Fruit fly (Drosophila melanogaster) whole organism, prepupa: ENCODE results near the gene dco.

Experiments used
- CG15336 ChIP-seq: fragments of 200-800 bp; sonication (Bioruptor generic); IDR thresholded peaks from 2 replicates; pipeline ENCODE4 v1.3.6; 2022; ENCODE audit warnings: missing biosample characterization, missing genetic modification characterization
- CG34406 ChIP-seq: fragments of 200-800 bp; sonication (Bioruptor generic); optimal IDR thresholded peaks from 3 replicates; lab custom pipeline; 2016; ENCODE audit warnings: missing biosample characterization, missing genetic modification characterization
- CG6163 ChIP-seq: fragments of 200-800 bp; sonication (Bioruptor generic); IDR thresholded peaks from 3 replicates; pipeline ENCODE4 v1.3.6; 2022; ENCODE audit warnings: missing biosample characterization, missing genetic modification characterization
- CG8319 ChIP-seq: fragments of 200-800 bp; sonication (Bioruptor generic); optimal IDR thresholded peaks from 3 replicates; lab custom pipeline; 2016; ENCODE audit warnings: missing biosample characterization, missing genetic modification characterization
- CG9139 ChIP-seq: fragments of 200-800 bp; sonication (Bioruptor generic); optimal IDR thresholded peaks from 3 replicates; lab custom pipeline; 2017; ENCODE audit warnings: missing biosample characterization, mild to moderate bottlenecking, missing genetic modification characterization
- Eip78C ChIP-seq: fragments of 200-800 bp; sonication (Bioruptor generic); peaks from one replicate; lab custom pipeline; 2016; ENCODE audit warnings: missing biosample characterization, missing genetic modification characterization
- Met ChIP-seq: fragments of 200-800 bp; sonication (Bioruptor generic); optimal IDR thresholded peaks from 3 replicates; lab custom pipeline; 2016; ENCODE audit warnings: missing biosample characterization, missing genetic modification characterization
- fd59A ChIP-seq: fragments of 200-800 bp; sonication (Bioruptor generic); optimal IDR thresholded peaks from 2 replicates; lab custom pipeline; 2017; ENCODE audit warnings: missing biosample characterization, mild to moderate bottlenecking, missing genetic modification characterization, missing genetic modification reagents
- fkh ChIP-seq: fragments of 200-800 bp; sonication (Bioruptor generic); optimal IDR thresholded peaks from 3 replicates; lab custom pipeline; 2017; ENCODE audit warnings: missing biosample characterization, mild to moderate bottlenecking, missing genetic modification characterization, moderate library complexity

DNA sequence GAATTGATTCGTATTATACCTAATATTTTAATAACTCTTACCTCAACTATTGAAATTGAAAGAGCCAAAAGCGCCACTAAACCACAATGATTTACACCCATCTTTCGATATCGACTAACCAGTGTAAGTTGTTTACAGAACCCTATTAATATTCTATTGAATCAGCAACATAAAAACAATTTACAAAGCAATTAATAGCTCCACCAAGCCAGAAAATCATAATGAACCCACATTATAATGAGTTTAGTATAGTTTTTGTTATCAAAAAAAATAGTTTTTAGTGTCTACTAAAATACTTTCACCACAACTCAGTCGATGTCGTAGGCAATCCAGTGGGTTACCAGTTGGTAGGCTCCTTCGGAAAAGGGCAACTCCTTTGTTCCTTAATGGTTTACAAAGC is 16.0 kb downstream of the dco start, which contains the start of gene CG33920:
- no peak for TF ChIP-seq CG9139 (GFP tag; lab: Kevin White, UChicago)
- TF ChIP-seq Met (GFP tag; lab: Kevin White, UChicago) = no peak
- no peak for TF ChIP-seq fd59A (GFP tag; lab: Kevin White, UChicago)
- TF ChIP-seq CG34406 (GFP tag; lab: Kevin White, UChicago) = no peak
- no peak for TF ChIP-seq CG8319 (GFP tag; lab: Kevin White, UChicago)
- TF ChIP-seq fkh (GFP tag; lab: Kevin White, UChicago) = no peak
- no peak for TF ChIP-seq CG15336 (GFP tag; lab: Robert Waterston, UW)
- TF ChIP-seq CG6163 (GFP tag; lab: Robert Waterston, UW) = no peak
- no peak for TF ChIP-seq Eip78C
